Worm (Caenorhabditis elegans): Measurements from ENCODE around the gene rsef-1.

rsef-1 gene

ce11 chrX:3067052-3067451, 7.9 kb upstream of the rsef-1 start:
- no peak for TF ChIP-seq sea-1 (GFP tag; conservative IDR thresholded peaks at IDR 0.05)
- TF ChIP-seq aly-1 (tag; optimal IDR thresholded peaks at IDR 0.05): no peak
- no peak for TF ChIP-seq ets-7 (tag; optimal IDR thresholded peaks at IDR 0.05)

ce11 chrX:3063274-3063673, 4.1 kb upstream of the rsef-1 start, which contains the start of gene ceh-30:
Gene ceh-30 (plus strand): TSS chrX:3063574.
- TF ChIP-seq aly-1 (tag; optimal IDR thresholded peaks at IDR 0.05) (no peak), sea-1 (GFP tag; conservative IDR thresholded peaks at IDR 0.05) (no peak), F13C5.2 (tag; optimal IDR thresholded peaks at IDR 0.05) (no peak), scrt-1 (GFP tag; IDR thresholded peaks at IDR 0.05) (no peak), ama-1 (optimal IDR thresholded peaks at IDR 0.05) (no peak), ceh-36 (tag; optimal IDR thresholded peaks at IDR 0.05) (no peak), pes-1 (GFP tag; IDR thresholded peaks at IDR 0.05) (no peak), hnd-1 (tag; optimal IDR thresholded peaks at IDR 0.05) (no peak), tbx-37 (GFP tag; conservative IDR thresholded peaks at IDR 0.05) (no peak), B0310.2 (tag; optimal IDR thresholded peaks at IDR 0.05) (no peak), tra-4 (tag; optimal IDR thresholded peaks at IDR 0.05) (no peak), ceh-13 (GFP tag; optimal IDR thresholded peaks at IDR 0.05) (no peak), ets-7 (tag; optimal IDR thresholded peaks at IDR 0.05) (no peak)

ce11 chrX:3061698-3062097, 2.5 kb upstream of the rsef-1 start:
- TF ChIP-seq hmbx-1 (tag; optimal IDR thresholded peaks at IDR 0.05): no peak
- TF ChIP-seq F13C5.2 (tag; optimal IDR thresholded peaks at IDR 0.05): no peak
- no peak for TF ChIP-seq tra-4 (tag; optimal IDR thresholded peaks at IDR 0.05)
- TF ChIP-seq sea-1 (GFP tag; conservative IDR thresholded peaks at IDR 0.05): no peak
- no peak for TF ChIP-seq ceh-13 (GFP tag; optimal IDR thresholded peaks at IDR 0.05)
- no peak for TF ChIP-seq ceh-36 (tag; optimal IDR thresholded peaks at IDR 0.05)
- TF ChIP-seq ets-7 (tag; optimal IDR thresholded peaks at IDR 0.05): no peak
- no peak for TF ChIP-seq tbx-37 (GFP tag; conservative IDR thresholded peaks at IDR 0.05)
- TF ChIP-seq aly-1 (tag; optimal IDR thresholded peaks at IDR 0.05): no peak

ce11 chrX:3057656-3058055, 1.5 kb downstream of the rsef-1 start:
- TF ChIP-seq aly-1 (tag; optimal IDR thresholded peaks at IDR 0.05) (no peak), ets-7 (tag; optimal IDR thresholded peaks at IDR 0.05) (no peak)

- TF ChIP-seq tra-4 (tag; optimal IDR thresholded peaks at IDR 0.05) (no peak), B0310.2 (tag; optimal IDR thresholded peaks at IDR 0.05) (no peak), hmg-4 (GFP tag; optimal IDR thresholded peaks at IDR 0.05) (no peak), tbx-37 (GFP tag; conservative IDR thresholded peaks at IDR 0.05) (no peak), flt-1 (GFP tag; IDR thresholded peaks at IDR 0.05) (no peak), tbx-11 (GFP tag; IDR thresholded peaks at IDR 0.05) (no peak), pes-1 (GFP tag; IDR thresholded peaks at IDR 0.05) (no peak)
These were observed 3.1 kb downstream of the rsef-1 start for ce11 chrX:3056098-3056497.

- TF ChIP-seq F13C5.2 (tag; optimal IDR thresholded peaks at IDR 0.05): no peak
- no peak for TF ChIP-seq hmbx-1 (tag; optimal IDR thresholded peaks at IDR 0.05)
- TF ChIP-seq scrt-1 (GFP tag; IDR thresholded peaks at IDR 0.05): no peak
- no peak for TF ChIP-seq ceh-13 (GFP tag; optimal IDR thresholded peaks at IDR 0.05)
- TF ChIP-seq ama-1 (optimal IDR thresholded peaks at IDR 0.05): no peak
- no peak for TF ChIP-seq ets-7 (tag; optimal IDR thresholded peaks at IDR 0.05)
- TF ChIP-seq tra-4 (tag; optimal IDR thresholded peaks at IDR 0.05): no peak
- TF ChIP-seq hnd-1 (tag; optimal IDR thresholded peaks at IDR 0.05): no peak
- no peak for TF ChIP-seq flt-1 (GFP tag; IDR thresholded peaks at IDR 0.05)
- no peak for TF ChIP-seq pes-1 (GFP tag; IDR thresholded peaks at IDR 0.05)
- no peak for TF ChIP-seq tbx-37 (GFP tag; conservative IDR thresholded peaks at IDR 0.05)
- TF ChIP-seq aly-1 (tag; optimal IDR thresholded peaks at IDR 0.05): no peak
These were observed 4.4 kb downstream of the rsef-1 start, which contains the start of gene twk-26 for ce11 chrX:3054802-3055201. Gene twk-26 (minus strand): TSS chrX:3054824.

- no peak for TF ChIP-seq tbx-11 (GFP tag; IDR thresholded peaks at IDR 0.05)
- no peak for TF ChIP-seq aly-1 (tag; optimal IDR thresholded peaks at IDR 0.05)
- no peak for TF ChIP-seq F13C5.2 (tag; optimal IDR thresholded peaks at IDR 0.05)
- TF ChIP-seq B0310.2 (tag; optimal IDR thresholded peaks at IDR 0.05): no peak
- TF ChIP-seq hmbx-1 (tag; optimal IDR thresholded peaks at IDR 0.05): no peak
- no peak for TF ChIP-seq ceh-36 (tag; optimal IDR thresholded peaks at IDR 0.05)
- TF ChIP-seq pes-1 (GFP tag; IDR thresholded peaks at IDR 0.05): no peak
- no peak for TF ChIP-seq hnd-1 (tag; optimal IDR thresholded peaks at IDR 0.05)
- TF ChIP-seq tbx-37 (GFP tag; conservative IDR thresholded peaks at IDR 0.05): no peak
- no peak for TF ChIP-seq ets-7 (tag; optimal IDR thresholded peaks at IDR 0.05)
- TF ChIP-seq tra-4 (tag; optimal IDR thresholded peaks at IDR 0.05): no peak
These were observed 4.8 kb downstream of the rsef-1 start for ce11 chrX:3054394-3054793.

ce11 chrX:3051315-3051993, 7.7 kb downstream of the rsef-1 start:
- TF ChIP-seq ets-7 (tag; optimal IDR thresholded peaks at IDR 0.05) (no peak), tbx-11 (GFP tag; IDR thresholded peaks at IDR 0.05) (no peak), tbx-37 (GFP tag; conservative IDR thresholded peaks at IDR 0.05) (no peak), hmbx-1 (tag; optimal IDR thresholded peaks at IDR 0.05) (no peak), pes-1 (GFP tag; IDR thresholded peaks at IDR 0.05) (no peak), hmg-4 (GFP tag; optimal IDR thresholded peaks at IDR 0.05) (no peak), scrt-1 (GFP tag; IDR thresholded peaks at IDR 0.05) (no peak), tra-4 (tag; optimal IDR thresholded peaks at IDR 0.05) (no peak), sea-1 (GFP tag; conservative IDR thresholded peaks at IDR 0.05) (no peak), ceh-36 (tag; optimal IDR thresholded peaks at IDR 0.05) (no peak), B0310.2 (tag; optimal IDR thresholded peaks at IDR 0.05) (no peak), F13C5.2 (tag; optimal IDR thresholded peaks at IDR 0.05) (no peak), ceh-13 (GFP tag; optimal IDR thresholded peaks at IDR 0.05) (no peak), hnd-1 (tag; optimal IDR thresholded peaks at IDR 0.05) (no peak), ama-1 (optimal IDR thresholded peaks at IDR 0.05) (no peak), aly-1 (tag; optimal IDR thresholded peaks at IDR 0.05) (no peak), flt-1 (GFP tag; IDR thresholded peaks at IDR 0.05) (no peak)

All from whole organism, early embryonic.